Worm (Caenorhabditis elegans) whole organism, early embryonic: ENCODE measurements around the gene Y48A6B.3.

Experiments
- ama-1 ChIP-seq: fragments of 150-350 bp; optimal IDR thresholded peaks from 2 replicates; lab custom pipeline; 2014
- flt-1 ChIP-seq: fragments of 200-800 bp; sonication (Bioruptor generic); IDR thresholded peaks from 2 replicates; pipeline ENCODE4 v1.3.6; 2022; ENCODE audit warnings: missing genetic modification characterization, missing compliant biosample characterization
- tra-4 ChIP-seq: sonication (generic microtip); optimal IDR thresholded peaks from 2 replicates; lab custom pipeline; 2017; ENCODE audit warnings: missing genetic modification characterization, missing compliant biosample characterization

DNA sequence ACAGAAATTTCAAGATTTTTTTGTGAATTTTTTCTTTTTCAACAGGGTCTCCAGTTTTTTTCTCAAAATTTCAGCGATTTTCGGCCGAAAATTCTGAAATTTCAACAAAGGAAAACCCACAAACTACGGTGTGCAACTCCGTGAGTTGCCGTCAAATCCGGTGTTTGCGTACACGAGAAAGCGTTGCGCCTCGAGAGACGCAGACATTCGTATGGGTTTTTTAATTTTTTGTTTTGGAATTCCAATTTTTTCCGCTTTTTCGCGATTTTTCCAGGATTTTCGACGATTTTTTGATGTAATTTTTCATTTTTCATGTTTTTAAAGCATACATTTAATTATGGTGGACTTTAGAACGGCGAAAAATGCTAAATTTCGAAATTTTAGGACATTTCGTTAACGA, 28.1 kb downstream of the Y48A6B.3 start:
- TF ChIP-seq flt-1 (GFP tag; lab: Robert Waterston, UW) = 0 out of 2 replicates have a peak, but pooled peaks have one; percentile 7
- TF ChIP-seq tra-4 (tag; lab: Kevin White, UChicago) = no peak
- no peak for TF ChIP-seq ama-1 (lab: Kevin White, UChicago)
